Worm (Caenorhabditis elegans): ENCODE results near the gene daf-36.

The daf-36 gene

DNA sequence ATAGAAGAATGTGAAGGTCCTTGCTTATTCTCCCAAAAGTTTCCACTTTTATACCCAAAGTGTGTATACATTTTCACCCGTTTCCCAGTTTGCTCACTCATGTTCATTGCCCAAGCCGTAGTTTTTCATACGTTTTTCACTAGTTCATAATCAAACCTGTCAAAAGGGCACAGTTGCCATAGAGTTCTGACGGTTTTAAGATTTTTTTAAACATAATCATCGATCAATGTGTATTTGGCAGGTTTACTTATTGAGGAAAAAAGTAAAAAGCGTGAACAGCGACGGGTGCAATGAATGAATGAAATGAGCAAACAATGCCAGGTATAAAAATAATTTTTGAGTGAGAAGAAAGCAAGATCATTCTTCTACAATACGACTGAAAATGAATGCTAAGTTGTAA, 4.2 kb downstream of the daf-36 start, which contains the start of the genes fipr-5 and fipr-9:
Gene fipr-5, minus strand, starts transcription at position 101 of the 400 bp plus-strand sequence.
Gene fipr-9, plus strand, starts transcription at position 346 of the 400 bp plus-strand sequence.
- TF ChIP-seq unc-86 (tag; optimal IDR thresholded peaks at IDR 0.05) (no peak), fos-1 (tag; optimal IDR thresholded peaks at IDR 0.05) (no peak)

DNA sequence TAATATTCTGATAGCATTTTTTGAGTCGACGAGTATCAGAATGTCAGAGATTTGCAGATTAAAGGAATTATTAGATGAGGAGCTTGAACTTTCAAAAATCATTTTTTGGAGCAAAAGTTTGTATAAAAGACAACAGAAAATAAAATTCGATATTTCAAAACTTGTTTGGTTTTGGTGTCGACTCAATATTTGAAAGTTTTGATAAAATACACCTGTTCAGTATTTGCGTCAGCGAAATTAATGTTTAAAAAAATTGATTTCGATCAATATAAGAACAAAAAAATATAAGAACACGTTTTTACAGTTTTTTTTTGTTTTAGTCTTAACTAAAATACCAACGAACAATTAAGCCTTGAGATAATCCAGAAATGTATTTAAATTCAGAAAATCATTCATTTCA, 4.9 kb downstream of the daf-36 start, which contains the start of gene C12D8.13:
Gene C12D8.13, minus strand, starts transcription at position 101 of the 400 bp plus-strand sequence.
- TF ChIP-seq sup-37 (GFP tag; optimal IDR thresholded peaks at IDR 0.05) = no peak
- TF ChIP-seq irx-1 (tag; optimal IDR thresholded peaks at IDR 0.05) = no peak
- TF ChIP-seq ztf-4 (tag; optimal IDR thresholded peaks at IDR 0.05) = no peak
- TF ChIP-seq unc-30 (tag; optimal IDR thresholded peaks at IDR 0.05) = no peak
- no peak for TF ChIP-seq ceh-88 (GFP tag; IDR thresholded peaks at IDR 0.05)
- no peak for TF ChIP-seq lin-39 (tag; optimal IDR thresholded peaks at IDR 0.05)
- no peak for TF ChIP-seq tbx-2 (tag; optimal IDR thresholded peaks at IDR 0.05)
- TF ChIP-seq lin-14 (GFP tag; optimal IDR thresholded peaks at IDR 0.05) = no peak
- TF ChIP-seq ztf-11 (tag; optimal IDR thresholded peaks at IDR 0.05) = no peak
- TF ChIP-seq grh-1 (GFP tag; IDR thresholded peaks at IDR 0.05) = no peak
- no peak for TF ChIP-seq nhr-77 (tag; optimal IDR thresholded peaks at IDR 0.05)

ce11 chrV:10216724-10217123, 8.8 kb downstream of the daf-36 start, which contains the start of gene ZK856.14:
ZK856.14 (plus strand) TSS chrV:10217024.
- TF ChIP-seq unc-30 (tag; optimal IDR thresholded peaks at IDR 0.05) (no peak), irx-1 (tag; optimal IDR thresholded peaks at IDR 0.05) (no peak), jun-1 (tag; optimal IDR thresholded peaks at IDR 0.05) (no peak), nhr-47 (tag; optimal IDR thresholded peaks at IDR 0.05) (no peak), egl-13 (tag; optimal IDR thresholded peaks at IDR 0.05) (no peak), unc-86 (tag; optimal IDR thresholded peaks at IDR 0.05) (no peak), ces-1 (GFP tag; optimal IDR thresholded peaks at IDR 0.05) (no peak), tlp-1 (tag; optimal IDR thresholded peaks at IDR 0.05) (no peak), unc-130 (tag; optimal IDR thresholded peaks at IDR 0.05) (no peak), dsc-1 (tag; optimal IDR thresholded peaks at IDR 0.05) (no peak), efl-3 (GFP tag; optimal IDR thresholded peaks at IDR 0.05) (no peak), ztf-11 (tag; optimal IDR thresholded peaks at IDR 0.05) (no peak)

DNA sequence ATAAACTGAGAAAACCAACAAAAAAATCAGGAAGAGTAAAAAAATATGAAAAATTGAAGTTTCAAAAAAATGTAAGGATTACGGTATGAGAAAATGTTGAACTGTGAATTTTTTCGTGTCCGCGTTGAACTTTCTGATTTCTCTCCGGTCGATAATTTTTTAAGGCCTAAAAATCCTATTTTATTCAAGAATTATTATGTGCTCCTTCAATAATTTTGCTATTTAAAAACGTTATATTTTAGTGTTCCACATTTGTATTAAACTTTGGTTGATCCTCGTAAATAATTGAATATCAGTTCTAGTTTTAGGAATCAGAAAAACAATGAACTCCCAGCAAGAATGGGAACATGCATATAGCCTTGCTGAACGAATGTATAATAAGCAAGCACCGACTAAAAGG, 12.9 kb downstream of the daf-36 start, which contains the start of gene hpo-40:
Gene hpo-40, plus strand, starts transcription at position 301 of the 400 bp plus-strand sequence.
- TF ChIP-seq ets-5 (GFP tag; IDR thresholded peaks at IDR 0.05) = no peak
- no peak for TF ChIP-seq pag-3 (tag; optimal IDR thresholded peaks at IDR 0.05; ENCODE audit: borderline replicate concordance, insufficient read depth)
- no peak for TF ChIP-seq elt-3 (tag; optimal IDR thresholded peaks at IDR 0.05)
- no peak for TF ChIP-seq nhr-237 (tag; optimal IDR thresholded peaks at IDR 0.05)
- TF ChIP-seq C16A3.4 (tag; optimal IDR thresholded peaks at IDR 0.05) = no peak
- TF ChIP-seq lin-13 (GFP tag; optimal IDR thresholded peaks at IDR 0.05) = no peak

DNA sequence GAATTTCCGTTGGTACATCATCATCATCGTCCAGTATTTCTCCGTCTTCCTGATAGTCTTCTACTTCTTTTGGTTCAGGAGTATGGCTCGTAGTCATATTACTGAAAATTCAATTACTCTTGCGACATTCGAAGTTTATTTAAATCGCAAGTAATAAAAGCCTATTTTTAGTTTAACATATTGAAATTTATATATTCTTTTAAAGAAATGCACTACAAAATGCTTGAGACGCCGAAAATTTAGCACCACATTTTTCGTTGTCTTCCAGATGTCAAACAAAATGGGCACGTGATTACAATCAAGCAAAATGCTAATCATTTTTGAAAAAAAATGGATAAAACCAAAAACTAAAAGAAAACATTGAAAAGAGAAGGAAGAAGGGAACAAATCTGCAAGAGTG, 13.5 kb downstream of the daf-36 start, which contains the start of gene zhit-3:
Gene zhit-3, minus strand, starts transcription at position 101 of the 400 bp plus-strand sequence.
- TF ChIP-seq pqm-1 (tag; optimal IDR thresholded peaks at IDR 0.05) = no peak
- no peak for TF ChIP-seq efl-1 (optimal IDR thresholded peaks at IDR 0.05)
- TF ChIP-seq efl-1 (GFP tag; optimal IDR thresholded peaks at IDR 0.05 in 1 of 2) = no peak
- TF ChIP-seq egl-13 (tag; optimal IDR thresholded peaks at IDR 0.05) = no peak
- no peak for TF ChIP-seq ets-5 (GFP tag; IDR thresholded peaks at IDR 0.05)
- TF ChIP-seq pax-3 (tag; optimal IDR thresholded peaks at IDR 0.05) = no peak
- no peak for TF ChIP-seq ces-1 (GFP tag; optimal IDR thresholded peaks at IDR 0.05)

DNA sequence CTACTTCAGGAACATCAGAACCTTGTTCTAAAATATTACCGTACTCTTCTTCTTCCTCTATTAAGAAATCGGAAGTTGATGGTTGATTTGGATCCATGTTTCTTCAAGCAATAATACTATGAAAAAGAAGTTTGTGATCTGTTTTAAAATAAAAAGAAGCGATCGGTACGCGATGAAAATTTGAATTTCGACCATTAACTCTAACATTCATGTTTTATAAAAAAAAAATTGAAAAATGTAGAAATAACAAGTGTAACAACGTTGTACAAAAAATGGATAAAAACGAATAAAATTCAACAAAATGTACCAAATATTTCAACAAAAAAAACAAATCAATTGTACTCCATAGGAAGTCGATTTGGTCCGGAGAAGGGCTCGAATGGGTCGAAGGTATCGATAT, 15.3 kb downstream of the daf-36 start, which contains the start of gene tftc-3:
Gene tftc-3, minus strand, starts transcription at position 101 of the 400 bp plus-strand sequence.
- TF ChIP-seq irx-1 (tag; optimal IDR thresholded peaks at IDR 0.05) (no peak), hpl-2 (GFP tag; optimal IDR thresholded peaks at IDR 0.05) (no peak)

All from whole organism, L1 larva.